Worm (Caenorhabditis elegans) whole organism, L4 larva: ENCODE results near the gene cest-24.

ENCODE experiments used
- F49E8.2 ChIP-seq: sonication (generic microtip); optimal IDR thresholded peaks from 2 replicates; lab custom pipeline; 2016; ENCODE audit warnings: missing compliant biosample characterization, mild to moderate bottlenecking, missing genetic modification characterization, borderline replicate concordance
- ZK337.2 ChIP-seq: fragments of 200-800 bp; sonication (Bioruptor generic); IDR thresholded peaks from 2 replicates; pipeline ENCODE4 v1.3.6; 2022; ENCODE audit warnings: missing genetic modification reagents, missing genetic modification characterization, missing compliant biosample characterization
- aha-1 ChIP-seq: fragments of 150-350 bp; peaks from one replicate; lab custom pipeline; 2014; ENCODE audit warnings: missing biosample characterization, missing genetic modification characterization
- arid-1 ChIP-seq: fragments of 200-800 bp; sonication (Bioruptor generic); conservative IDR thresholded peaks from 2 replicates; pipeline ENCODE4 v1.3.6; 2022; ENCODE audit warnings: missing genetic modification reagents, missing genetic modification characterization, missing compliant biosample characterization
- ceh-28 ChIP-seq: fragments of 150-350 bp; optimal IDR thresholded peaks from 2 replicates; lab custom pipeline; 2014; ENCODE audit warnings: missing biosample characterization, missing genetic modification reagents, missing genetic modification characterization
- ceh-32 ChIP-seq: sonication (generic microtip); optimal IDR thresholded peaks from 2 replicates; lab custom pipeline; 2016; ENCODE audit warnings: mild to moderate bottlenecking, missing genetic modification characterization, missing compliant biosample characterization; ENCODE audit not compliant: poor library complexity
- ceh-62 ChIP-seq: sonication (generic microtip); optimal IDR thresholded peaks from 2 replicates; lab custom pipeline; 2017; ENCODE audit warnings: missing biosample characterization, missing genetic modification characterization
- ces-1 ChIP-seq: fragments of 150-350 bp; sonication (generic microtip); optimal IDR thresholded peaks from 4 replicates; lab custom pipeline; 2014; ENCODE audit warnings: missing biosample characterization, missing genetic modification reagents, missing genetic modification characterization
- ctbp-1 ChIP-seq: fragments of 200-800 bp; sonication (Bioruptor generic); IDR thresholded peaks from 2 replicates; pipeline ENCODE4 v1.3.6; 2022; ENCODE audit warnings: missing genetic modification reagents, missing genetic modification characterization, missing compliant biosample characterization
- daf-12 ChIP-seq: fragments of 150-350 bp; optimal IDR thresholded peaks from 2 replicates; lab custom pipeline; 2014; ENCODE audit warnings: missing biosample characterization, missing genetic modification reagents, missing genetic modification characterization
- daf-16 ChIP-seq, 3 experiments: sonication (generic microtip); optimal IDR thresholded peaks; 2 replicates each; lab custom pipeline; 2016 to 2017; ENCODE audit warnings: missing genetic modification characterization in 3 of 3, missing genetic modification reagents in 3 of 3, mild to moderate bottlenecking in 2 of 3, missing compliant biosample characterization in 2 of 3, missing biosample characterization in 1 of 3, moderate library complexity in 1 of 3
- daf-19 ChIP-seq: fragments of 200-800 bp; sonication (Bioruptor generic); conservative IDR thresholded peaks from 2 replicates; pipeline ENCODE4 v1.3.6; 2022; ENCODE audit warnings: missing genetic modification characterization, missing compliant biosample characterization
- daf-8 ChIP-seq: fragments of 200-800 bp; sonication (Bioruptor generic); IDR thresholded peaks from 2 replicates; pipeline ENCODE4 v1.3.6; 2022; ENCODE audit warnings: missing genetic modification characterization, missing compliant biosample characterization
- dmd-8 ChIP-seq: fragments of 200-800 bp; sonication (Bioruptor generic); IDR thresholded peaks from 2 replicates; pipeline ENCODE4 v1.3.6; 2022; ENCODE audit warnings: missing genetic modification characterization, missing compliant biosample characterization
- dmd-9 ChIP-seq: fragments of 200-800 bp; sonication (Bioruptor generic); IDR thresholded peaks from 2 replicates; pipeline ENCODE4 v1.3.6; 2022; ENCODE audit warnings: missing genetic modification reagents, missing genetic modification characterization, missing compliant biosample characterization
- dpl-1 ChIP-seq: fragments of 150-350 bp; optimal IDR thresholded peaks from 2 replicates; lab custom pipeline; 2014; ENCODE audit warnings: missing biosample characterization, missing genetic modification reagents, missing genetic modification characterization
- dve-1 ChIP-seq: sonication (generic microtip); optimal IDR thresholded peaks from 2 replicates; lab custom pipeline; 2017; ENCODE audit warnings: antibody characterized with exemption, mild to moderate bottlenecking, missing genetic modification characterization, missing compliant biosample characterization; ENCODE audit not compliant: insufficient read depth
- fos-1 ChIP-seq: fragments of 150-350 bp; optimal IDR thresholded peaks from 2 replicates; lab custom pipeline; 2014; ENCODE audit warnings: missing biosample characterization, missing genetic modification characterization
- hlh-11 ChIP-seq: fragments of 200-800 bp; sonication (Bioruptor generic); optimal IDR thresholded peaks from 2 replicates; lab custom pipeline; 2018; ENCODE audit warnings: mild to moderate bottlenecking, missing genetic modification characterization, missing compliant biosample characterization
- hlh-30 ChIP-seq: sonication (generic microtip); optimal IDR thresholded peaks from 2 replicates; lab custom pipeline; 2017; ENCODE audit warnings: antibody characterized with exemption, mild to moderate bottlenecking, missing genetic modification characterization, missing compliant biosample characterization; ENCODE audit not compliant: insufficient read depth
- lin-1 ChIP-seq: fragments of 200-800 bp; sonication (Bioruptor generic); IDR thresholded peaks from 2 replicates; pipeline ENCODE4 v1.3.6; 2022; ENCODE audit warnings: missing genetic modification reagents, missing genetic modification characterization, missing compliant biosample characterization
- lin-13 ChIP-seq: fragments of 150-350 bp; optimal IDR thresholded peaks from 2 replicates; lab custom pipeline; 2014; ENCODE audit warnings: missing biosample characterization, missing genetic modification reagents, missing genetic modification characterization
- lsy-2 ChIP-seq, 2 experiments: fragments of 150-350 bp in 1 of 2; sonication (generic microtip) in 1 of 2; optimal IDR thresholded peaks; 2 replicates each; lab custom pipeline; 2014 to 2017; ENCODE audit warnings: missing biosample characterization in 2 of 2, missing genetic modification characterization in 2 of 2
- madf-5 ChIP-seq, 2 experiments: fragments of 200-800 bp; sonication (Bioruptor generic); IDR thresholded peaks; 2 replicates each; pipeline ENCODE4 v1.3.6; 2022; ENCODE audit warnings: missing compliant biosample characterization in 2 of 2, missing genetic modification characterization in 2 of 2
- madf-9 ChIP-seq: fragments of 200-800 bp; sonication (Bioruptor generic); conservative IDR thresholded peaks from 2 replicates; pipeline ENCODE4 v1.3.6; 2022; ENCODE audit warnings: missing genetic modification reagents, missing genetic modification characterization, missing compliant biosample characterization
- mxl-2 ChIP-seq: fragments of 200-800 bp; sonication (Bioruptor generic); conservative IDR thresholded peaks from 2 replicates; pipeline ENCODE4 v1.3.6; 2022; ENCODE audit warnings: missing genetic modification reagents, missing genetic modification characterization, missing compliant biosample characterization
- nhr-11 ChIP-seq: fragments of 150-350 bp; optimal IDR thresholded peaks from 2 replicates; lab custom pipeline; 2014; ENCODE audit warnings: missing biosample characterization, missing genetic modification characterization
- nhr-25 ChIP-seq: sonication (generic microtip); optimal IDR thresholded peaks from 2 replicates; lab custom pipeline; 2017; ENCODE audit warnings: missing genetic modification characterization, mild to moderate bottlenecking, missing compliant biosample characterization, antibody characterized with exemption, moderate library complexity, borderline replicate concordance; ENCODE audit not compliant: insufficient read depth
- nhr-28 ChIP-seq: fragments of 150-350 bp; optimal IDR thresholded peaks from 2 replicates; lab custom pipeline; 2014; ENCODE audit warnings: missing biosample characterization, missing genetic modification characterization
- saeg-2 ChIP-seq: fragments of 200-800 bp; sonication (Bioruptor generic); IDR thresholded peaks from 2 replicates; pipeline ENCODE4 v1.3.6; 2022; ENCODE audit warnings: missing genetic modification reagents, missing genetic modification characterization, missing compliant biosample characterization
- spr-1 ChIP-seq: sonication (generic microtip); optimal IDR thresholded peaks from 2 replicates; lab custom pipeline; 2016; ENCODE audit warnings: mild to moderate bottlenecking, missing genetic modification characterization, missing compliant biosample characterization
- tag-97 ChIP-seq: fragments of 200-800 bp; sonication (Bioruptor generic); IDR thresholded peaks from 2 replicates; pipeline ENCODE4 v1.3.6; 2022; ENCODE audit warnings: missing genetic modification characterization, missing compliant biosample characterization
- tra-1 ChIP-seq: fragments of 200-800 bp; sonication (Bioruptor generic); IDR thresholded peaks from 2 replicates; pipeline ENCODE4 v1.3.6; 2022; ENCODE audit warnings: missing genetic modification reagents, missing genetic modification characterization, missing compliant biosample characterization
- unc-62 ChIP-seq, 3 experiments: fragments of 150-350 bp in 1 of 3; sonication (generic microtip); optimal IDR thresholded peaks in 2 of 3; peaks in 1 of 3; 1 replicate in 1 of 3; 2 replicates in 2 of 3; lab custom pipeline; 2014 to 2017; ENCODE audit warnings: missing biosample characterization in 3 of 3, missing genetic modification characterization in 3 of 3, missing genetic modification reagents in 3 of 3, missing genotype in 1 of 3

cest-24 gene

ce11 chrV:6302465-6302864 lies 14.3 kb upstream of the cest-24 start:
- TF ChIP-seq dmd-9 (GFP tag; lab: Robert Waterston, UW) (no peak), daf-16 (GFP tag; optimal IDR thresholded peaks at IDR 0.05; lab: Kevin White, UChicago) (no peak), daf-16 (tag; optimal IDR thresholded peaks at IDR 0.05; lab: Kevin White, UChicago) (no peak), unc-62 (GFP tag; optimal IDR thresholded peaks at IDR 0.05 in 1 of 2; lab: Kevin White, UChicago) (peak in 1 of 2 experiments; percentile 15), unc-62 (tag; optimal IDR thresholded peaks at IDR 0.05; lab: Kevin White, UChicago) (no peak)

- TF ChIP-seq aha-1: peak; percentile 32
- no peak for TF ChIP-seq dve-1 (tag; lab: Kevin White, UChicago)
These were observed 13.3 kb upstream of the cest-24 start, which contains the start of gene sago-1 for ce11 chrV:6303471-6303870. TSS of gene sago-1 (plus strand) at chrV:6303771.

DNA sequence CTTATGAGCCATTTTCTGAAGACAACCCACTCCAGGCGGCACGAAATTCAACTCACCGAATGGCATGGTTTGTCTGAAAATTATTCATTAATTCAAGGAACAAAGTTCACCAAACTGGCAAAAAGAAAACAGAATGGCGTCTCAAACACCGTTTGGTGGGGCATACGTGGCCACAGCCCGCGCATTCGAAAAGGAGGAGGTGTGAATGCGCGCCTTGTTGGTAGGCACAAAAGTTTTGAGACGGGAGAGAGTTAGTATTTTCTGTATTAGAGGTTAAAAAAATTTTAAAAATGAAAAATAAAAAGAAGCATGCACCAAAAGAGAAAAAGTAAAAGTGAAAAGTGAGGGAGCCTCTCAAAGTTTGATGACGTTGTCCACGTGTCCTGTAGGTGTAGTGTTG lies 4.8 kb upstream of the cest-24 start:
- TF ChIP-seq madf-5 (GFP tag; IDR thresholded peaks at IDR 0.05; lab: Robert Waterston, UW) (no peak), ZK337.2 (GFP tag; lab: Robert Waterston, UW) (no peak), daf-12 (tag; lab: Kevin White, UChicago) (no peak), daf-8 (GFP tag; lab: Robert Waterston, UW) (no peak), tra-1 (no peak)

ce11 chrV:6317928-6318327 lies 1.2 kb downstream of the cest-24 start:
- TF ChIP-seq daf-19 (GFP tag; lab: Robert Waterston, UW): no peak
- TF ChIP-seq dmd-8: no peak
- TF ChIP-seq daf-8 (GFP tag; lab: Robert Waterston, UW): no peak
- TF ChIP-seq unc-62 (GFP tag; optimal IDR thresholded peaks at IDR 0.05 in 1 of 2; lab: Kevin White, UChicago): peak in 1 of 2 experiments; percentile 24
- no peak for TF ChIP-seq unc-62 (tag; optimal IDR thresholded peaks at IDR 0.05; lab: Kevin White, UChicago)
- peak; percentile 7 for TF ChIP-seq nhr-28 (tag; lab: Kevin White, UChicago)
- no peak for TF ChIP-seq nhr-11 (tag; lab: Kevin White, UChicago)
- TF ChIP-seq hlh-11 (tag; lab: Kevin White, UChicago): no peak
- TF ChIP-seq ceh-62: no peak
- TF ChIP-seq dve-1 (tag; lab: Kevin White, UChicago): no peak
- no peak for TF ChIP-seq arid-1 (GFP tag; lab: Robert Waterston, UW)
- no peak for TF ChIP-seq ceh-28 (tag; lab: Kevin White, UChicago)

- TF ChIP-seq F49E8.2 (no peak), ctbp-1 (GFP tag; lab: Robert Waterston, UW) (no peak), ces-1 (GFP tag; lab: Kevin White, UChicago) (no peak), dmd-8 (no peak), nhr-25 (tag; lab: Kevin White, UChicago) (no peak), lin-1 (GFP tag; lab: Robert Waterston, UW) (no peak), dpl-1 (GFP tag; lab: Kevin White, UChicago) (no peak), lin-13 (no peak), spr-1 (tag; lab: Kevin White, UChicago) (no peak), hlh-30 (peak; percentile 11), ceh-32 (no peak), madf-9 (GFP tag; lab: Robert Waterston, UW) (no peak), saeg-2 (GFP tag; lab: Robert Waterston, UW) (no peak), hlh-11 (tag; lab: Kevin White, UChicago) (peak; percentile 14), mxl-2 (GFP tag; lab: Robert Waterston, UW) (no peak), tag-97 (GFP tag; lab: Robert Waterston, UW) (no peak), lsy-2 (tag; optimal IDR thresholded peaks at IDR 0.05; lab: Kevin White, UChicago) (no peak), nhr-28 (tag; lab: Kevin White, UChicago) (peak; percentile 96), aha-1 (peak; percentile 20), fos-1 (tag; lab: Kevin White, UChicago) (no peak)
These were observed 2.6 kb downstream of the cest-24 start for ce11 chrV:6319358-6319757.
